Fruit fly (Drosophila melanogaster) Kc167 (cell line): ENCODE data around the gene Acsf3.

Experiments
- Myc ChIP-seq: fragments of >200 bp; optimal IDR thresholded peaks from 2 replicates; lab custom pipeline; 2017; ENCODE audit warnings: missing external identifiers
- Sin3A ChIP-seq: fragments of >200 bp; optimal IDR thresholded peaks from 2 replicates; lab custom pipeline; 2018; ENCODE audit warnings: missing external identifiers
- h ChIP-seq: fragments of >200 bp; optimal IDR thresholded peaks from 3 replicates; lab custom pipeline; 2018; ENCODE audit warnings: missing external identifiers
- insv ChIP-seq: fragments of >200 bp; optimal IDR thresholded peaks from 3 replicates; lab custom pipeline; 2018; ENCODE audit warnings: missing external identifiers
- psq ChIP-seq: fragments of >200 bp; optimal IDR thresholded peaks from 2 replicates; lab custom pipeline; 2017; ENCODE audit warnings: missing external identifiers
- ttk ChIP-seq: sonication (Bioruptor generic); optimal IDR thresholded peaks from 2 replicates; lab custom pipeline; 2017; ENCODE audit warnings: missing external identifiers

The Acsf3 gene

dm6 chrX:7323649-7324511 lies 5.0 kb upstream of the Acsf3 start, which contains the start of the genes Atg5 and Dok:
TSS of gene Atg5 (minus strand) at chrX:7323770.
TSS of gene Dok (plus strand) at chrX:7324214.
- no peak for TF ChIP-seq ttk
- no peak for TF ChIP-seq Myc (lab: Kevin White, UChicago)
- TF ChIP-seq h: no peak
- TF ChIP-seq insv (lab: Kevin White, UChicago): no peak
- no peak for TF ChIP-seq psq (lab: Kevin White, UChicago)
- TF ChIP-seq Sin3A (lab: Kevin White, UChicago): no peak

dm6 chrX:7324816-7325246 lies 4.0 kb upstream of the Acsf3 start:
- TF ChIP-seq Myc (lab: Kevin White, UChicago): no peak
- no peak for TF ChIP-seq Sin3A (lab: Kevin White, UChicago)
- no peak for TF ChIP-seq insv (lab: Kevin White, UChicago)
- TF ChIP-seq h: no peak
- no peak for TF ChIP-seq psq (lab: Kevin White, UChicago)
- no peak for TF ChIP-seq ttk

dm6 chrX:7332091-7332490 lies 3.2 kb downstream of the Acsf3 start, which contains the start of gene CG42780:
TSS of gene CG42780 (minus strand) at chrX:7332191.
- TF ChIP-seq psq (lab: Kevin White, UChicago): no peak

- TF ChIP-seq Myc (lab: Kevin White, UChicago) (no peak), ttk (no peak), h (no peak), Sin3A (lab: Kevin White, UChicago) (no peak), insv (lab: Kevin White, UChicago) (no peak), psq (lab: Kevin White, UChicago) (no peak)
These were observed 3.6 kb downstream of the Acsf3 start for dm6 chrX:7332493-7332892.

dm6 chrX:7333298-7333743 lies 4.5 kb downstream of the Acsf3 start:
- TF ChIP-seq psq (lab: Kevin White, UChicago) (no peak), Sin3A (lab: Kevin White, UChicago) (no peak), h (no peak), insv (lab: Kevin White, UChicago) (no peak), Myc (lab: Kevin White, UChicago) (no peak), ttk (no peak)

- no peak for TF ChIP-seq Myc (lab: Kevin White, UChicago)
- no peak for TF ChIP-seq Sin3A (lab: Kevin White, UChicago)
- no peak for TF ChIP-seq h
- no peak for TF ChIP-seq insv (lab: Kevin White, UChicago)
- no peak for TF ChIP-seq psq (lab: Kevin White, UChicago)
- no peak for TF ChIP-seq ttk
These were observed 5.3 kb downstream of the Acsf3 start for dm6 chrX:7333858-7334800.

dm6 chrX:7334801-7335176 lies 5.9 kb downstream of the Acsf3 start:
- TF ChIP-seq Myc (lab: Kevin White, UChicago): no peak
- TF ChIP-seq psq (lab: Kevin White, UChicago): no peak
- TF ChIP-seq h: no peak
- no peak for TF ChIP-seq Sin3A (lab: Kevin White, UChicago)
- TF ChIP-seq insv (lab: Kevin White, UChicago): no peak
- no peak for TF ChIP-seq ttk

- TF ChIP-seq insv (lab: Kevin White, UChicago): no peak
- TF ChIP-seq h: no peak
- no peak for TF ChIP-seq Myc (lab: Kevin White, UChicago)
- no peak for TF ChIP-seq psq (lab: Kevin White, UChicago)
These were observed 6.7 kb downstream of the Acsf3 start for dm6 chrX:7335524-7335991.

dm6 chrX:7336121-7336961 lies 7.5 kb downstream of the Acsf3 start:
- TF ChIP-seq insv (lab: Kevin White, UChicago) (no peak), psq (lab: Kevin White, UChicago) (no peak), Sin3A (lab: Kevin White, UChicago) (no peak), h (no peak), Myc (lab: Kevin White, UChicago) (no peak), ttk (no peak)

- no peak for TF ChIP-seq h
These were observed 8.4 kb downstream of the Acsf3 start, which contains the start of gene CBP for dm6 chrX:7336962-7337844. TSS of gene CBP (plus strand) at chrX:7337352.
